Worm (Caenorhabditis elegans): Measurements from ENCODE around the gene R10E12.2.

DNA sequence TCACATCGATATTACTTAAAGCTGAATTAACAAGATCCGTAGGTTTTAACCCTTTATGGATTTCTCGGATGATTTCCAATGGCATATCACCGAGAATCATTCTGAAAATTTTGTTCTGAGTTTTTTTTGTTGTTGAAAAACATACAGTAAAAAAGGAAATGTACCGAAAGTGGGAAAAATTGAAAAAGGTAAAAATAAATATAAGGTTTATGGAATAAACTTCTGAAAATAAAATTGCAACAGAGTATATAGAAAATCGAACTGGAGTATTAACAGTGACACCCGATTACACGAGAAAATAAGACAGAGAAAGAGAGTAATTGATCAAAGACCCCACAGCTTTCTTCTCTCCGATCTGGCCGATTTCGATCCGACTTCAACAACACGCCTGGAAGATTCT lies 21.8 kb downstream of the R10E12.2 start, which contains the start of gene K03H1.11:
- TF ChIP-seq unc-62 (GFP tag; optimal IDR thresholded peaks at IDR 0.05) (no peak), zag-1 (tag; optimal IDR thresholded peaks at IDR 0.05) (no peak), nhr-77 (tag; optimal IDR thresholded peaks at IDR 0.05) (no peak), mdl-1 (tag; optimal IDR thresholded peaks at IDR 0.05) (no peak), unc-39 (tag; optimal IDR thresholded peaks at IDR 0.05) (no peak), ZK546.5 (tag; optimal IDR thresholded peaks at IDR 0.05) (no peak), skn-1 (tag; optimal IDR thresholded peaks at IDR 0.05) (no peak), nhr-12 (tag; optimal IDR thresholded peaks at IDR 0.05) (no peak), fkh-10 (GFP tag; optimal IDR thresholded peaks at IDR 0.05) (no peak), R02D3.7 (tag; optimal IDR thresholded peaks at IDR 0.05) (no peak), ceh-82 (tag; optimal IDR thresholded peaks at IDR 0.05) (no peak)

All from whole organism, L3 larva.